Worm (Caenorhabditis elegans): Measurements from ENCODE around the gene coq-2.

coq-2 gene

DNA sequence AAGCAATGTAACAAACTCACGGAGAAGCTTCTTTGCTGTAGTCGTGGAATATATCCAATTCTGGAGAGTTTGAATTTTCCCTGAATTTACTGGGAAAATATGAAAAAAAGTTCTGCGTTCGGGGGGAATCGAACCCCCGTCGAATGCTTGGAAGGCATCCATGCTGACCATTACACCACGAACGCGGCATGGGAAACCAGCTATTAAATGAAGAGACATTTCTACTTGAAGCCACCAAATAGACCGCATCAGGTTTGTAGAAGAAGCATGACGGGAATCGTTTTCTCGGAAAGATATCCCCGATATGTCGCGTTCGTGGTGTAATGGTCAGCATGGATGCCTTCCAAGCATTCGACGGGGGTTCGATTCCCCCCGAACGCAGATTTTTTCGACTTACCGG lies 47.3 kb upstream of the coq-2 start (continued):
- TF ChIP-seq dmd-6 (GFP tag; IDR thresholded peaks at IDR 0.05) (0 out of 2 replicates have a peak, but pooled peaks have one; percentile 43), F10B5.3 (tag; optimal IDR thresholded peaks at IDR 0.05) (peak; percentile 16), nhr-41 (GFP tag; IDR thresholded peaks at IDR 0.05) (no peak), aly-2 (tag; optimal IDR thresholded peaks at IDR 0.05) (no peak)

DNA sequence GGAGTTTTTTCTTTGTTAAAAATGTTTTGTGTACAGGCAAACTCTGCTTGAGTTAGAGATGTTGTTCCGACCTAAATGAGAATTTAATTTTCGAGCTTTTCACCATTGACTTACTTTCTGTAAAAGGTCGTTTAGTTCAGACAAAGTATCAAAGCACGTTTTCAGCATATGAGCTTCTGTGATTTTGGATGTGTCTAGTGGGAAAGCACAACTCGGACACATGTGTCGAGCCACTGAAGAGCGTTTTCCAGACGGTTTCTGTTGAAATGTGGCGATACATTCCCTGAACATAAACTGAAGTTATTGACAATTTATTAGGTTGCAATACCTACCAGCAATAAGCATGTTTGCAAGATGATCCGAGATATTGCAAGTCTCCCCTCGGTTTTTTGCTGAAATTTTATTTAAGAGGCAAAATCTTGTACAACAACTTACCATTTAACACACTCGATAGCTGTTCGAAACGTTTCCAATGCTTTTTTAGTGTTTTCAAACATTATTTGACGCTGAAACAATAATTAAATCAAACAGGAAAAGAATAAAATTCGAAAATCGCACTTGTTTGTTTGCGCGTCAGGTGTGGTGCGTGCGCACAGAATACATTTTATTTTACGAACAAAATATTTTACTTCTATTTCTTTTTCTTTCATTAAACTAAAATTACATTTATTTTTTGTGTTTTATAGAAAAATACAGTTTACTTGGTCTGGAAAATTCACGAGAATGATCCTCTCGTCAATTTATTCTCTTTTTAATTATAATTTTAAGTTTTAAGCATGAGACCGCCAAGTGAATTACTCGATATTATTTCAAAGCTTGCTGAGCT lies 46.6 kb upstream of the coq-2 start, which contains the start of the genes brd-1 and K04C2.2:
Gene brd-1 (minus strand): TSS at position 506 of the 826 bp plus-strand sequence.
Gene K04C2.2 (plus strand): TSS at position 776 of the 826 bp plus-strand sequence.
- TF ChIP-seq mxl-3 (GFP tag; optimal IDR thresholded peaks at IDR 0.05) (no peak), lsy-2 (tag; optimal IDR thresholded peaks at IDR 0.05) (peak in 1 of 2 experiments; percentile 28), F26F4.8 (GFP tag; conservative IDR thresholded peaks at IDR 0.05) (no peak), nhr-28 (tag; optimal IDR thresholded peaks at IDR 0.05) (no peak), ceh-44 (GFP tag; IDR thresholded peaks at IDR 0.05) (no peak), mes-2 (tag; optimal IDR thresholded peaks at IDR 0.05; ENCODE audit: poor library complexity, severe bottlenecking) (peak; percentile 45), aha-1 (tag) (peak; percentile 95), nhr-48 (tag; optimal IDR thresholded peaks at IDR 0.05) (no peak), dpl-1 (GFP tag; optimal IDR thresholded peaks at IDR 0.05) (peak; percentile 68)

DNA sequence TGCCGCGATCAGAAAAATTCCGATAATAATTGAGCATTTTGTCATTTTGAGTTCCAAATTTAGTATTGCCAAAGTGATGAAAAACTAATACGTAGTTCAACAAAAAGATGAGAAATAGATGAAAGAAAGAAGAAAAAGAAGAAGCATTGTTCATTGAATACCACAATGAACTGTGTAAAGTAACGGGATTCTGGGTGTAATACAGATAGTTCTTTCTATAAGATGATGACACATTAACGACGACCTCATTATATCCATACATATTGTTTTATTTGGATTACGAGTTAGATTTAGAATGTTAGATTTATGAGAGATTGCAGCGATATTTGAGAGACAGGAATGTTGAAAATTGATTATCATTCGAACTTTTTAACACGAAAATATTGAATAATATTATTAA lies 44.2 kb upstream of the coq-2 start, which contains the start of gene K04C2.5:
Gene K04C2.5 (minus strand): TSS at position 101 of the 400 bp plus-strand sequence.
- TF ChIP-seq ama-1 (optimal IDR thresholded peaks at IDR 0.05), result no peak
- no peak for TF ChIP-seq saeg-2 (GFP tag; IDR thresholded peaks at IDR 0.05)
- TF ChIP-seq pqm-1 (tag; optimal IDR thresholded peaks at IDR 0.05), result no peak
- no peak for TF ChIP-seq mxl-3 (GFP tag; optimal IDR thresholded peaks at IDR 0.05)
- no peak for TF ChIP-seq F26F4.8 (GFP tag; conservative IDR thresholded peaks at IDR 0.05)
- no peak for TF ChIP-seq spr-3 (GFP tag; optimal IDR thresholded peaks at IDR 0.05)
- TF ChIP-seq ztf-7 (tag; optimal IDR thresholded peaks at IDR 0.05), result no peak
- no peak for TF ChIP-seq ztf-11 (tag; optimal IDR thresholded peaks at IDR 0.05)
- TF ChIP-seq daf-19 (GFP tag; conservative IDR thresholded peaks at IDR 0.05), result no peak
- TF ChIP-seq duxl-1 (tag; optimal IDR thresholded peaks at IDR 0.05; ENCODE audit: poor library complexity), result no peak
- TF ChIP-seq unc-130 (GFP tag; optimal IDR thresholded peaks at IDR 0.05), result no peak
- TF ChIP-seq dmd-8 (GFP tag; IDR thresholded peaks at IDR 0.05), result no peak
- no peak for TF ChIP-seq T20F7.1 (GFP tag; optimal IDR thresholded peaks at IDR 0.05)
- no peak for TF ChIP-seq spr-1 (tag; optimal IDR thresholded peaks at IDR 0.05)
- no peak for TF ChIP-seq rbr-2 (tag; optimal IDR thresholded peaks at IDR 0.05)
- TF ChIP-seq nhr-28 (tag; optimal IDR thresholded peaks at IDR 0.05), result no peak
- TF ChIP-seq hmg-1.1 (GFP tag; IDR thresholded peaks at IDR 0.05), result no peak
- no peak for TF ChIP-seq zfp-3 (GFP tag; conservative IDR thresholded peaks at IDR 0.05)
- no peak for TF ChIP-seq mes-2 (tag; optimal IDR thresholded peaks at IDR 0.05; ENCODE audit: poor library complexity, severe bottlenecking)

DNA sequence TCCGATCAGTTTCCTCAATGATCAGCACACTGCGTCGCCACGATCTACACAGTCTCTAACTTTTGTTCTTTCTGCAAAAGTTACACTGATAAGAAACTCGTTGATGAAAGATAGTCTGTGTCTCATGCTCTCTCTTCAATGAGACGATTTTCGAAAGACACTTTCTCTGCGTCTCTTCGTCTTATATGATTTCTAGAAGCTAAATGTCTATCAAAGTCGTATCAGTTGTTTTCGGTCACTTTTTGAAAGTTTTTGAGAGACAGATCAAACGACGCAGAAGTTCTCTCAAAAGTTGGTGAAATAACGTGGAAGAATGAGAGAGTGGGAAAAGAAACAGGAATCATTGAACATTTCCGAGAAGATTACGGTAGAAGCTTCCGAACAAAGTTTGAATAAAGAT lies 40.6 kb upstream of the coq-2 start:
- TF ChIP-seq zfp-2 (tag; optimal IDR thresholded peaks at IDR 0.05), result no peak
- no peak for TF ChIP-seq nhr-42 (GFP tag; IDR thresholded peaks at IDR 0.05)
- TF ChIP-seq mxl-2 (GFP tag; conservative IDR thresholded peaks at IDR 0.05), result peak; percentile 82
- TF ChIP-seq nhr-76 (tag; optimal IDR thresholded peaks at IDR 0.05), result peak; percentile 17
- TF ChIP-seq dpl-1 (GFP tag; optimal IDR thresholded peaks at IDR 0.05), result peak; percentile 14
- TF ChIP-seq nhr-77 (tag; optimal IDR thresholded peaks at IDR 0.05), result peak; percentile 45
- peak; percentile 73; the same call in 1 of the 2 replicates for TF ChIP-seq saeg-2 (GFP tag; IDR thresholded peaks at IDR 0.05)
- TF ChIP-seq ces-1 (GFP tag; optimal IDR thresholded peaks at IDR 0.05), result no peak
- TF ChIP-seq gei-8 (GFP tag; optimal IDR thresholded peaks at IDR 0.05), result peak; percentile 71
- 0 out of 2 replicates have a peak, but pooled peaks have one; percentile 51 for TF ChIP-seq zfp-3 (GFP tag; conservative IDR thresholded peaks at IDR 0.05)
- TF ChIP-seq php-3 (GFP tag; IDR thresholded peaks at IDR 0.05), result peak; percentile 50; the same call in 1 of the 2 replicates
- TF ChIP-seq aly-2 (tag; optimal IDR thresholded peaks at IDR 0.05), result peak; percentile 24
- TF ChIP-seq spr-1 (tag; optimal IDR thresholded peaks at IDR 0.05), result peak; percentile 40
- TF ChIP-seq Y105C5A.15 (GFP tag; IDR thresholded peaks at IDR 0.05), result no peak
- peak in 1 of 2 experiments; percentile 75 for TF ChIP-seq mdl-1 (tag; optimal IDR thresholded peaks at IDR 0.05)
- TF ChIP-seq vab-7 (GFP tag; IDR thresholded peaks at IDR 0.05), result no peak
- peak; percentile 66 for TF ChIP-seq T26A8.4 (GFP tag; IDR thresholded peaks at IDR 0.05)
- peak; percentile 95 for TF ChIP-seq hlh-11 (tag; optimal IDR thresholded peaks at IDR 0.05)
- peak; percentile 76 for TF ChIP-seq T20F7.1 (GFP tag; optimal IDR thresholded peaks at IDR 0.05)
- peak; percentile 27 for TF ChIP-seq ama-1 (optimal IDR thresholded peaks at IDR 0.05)
- peak; percentile 67 for TF ChIP-seq lin-1 (GFP tag; IDR thresholded peaks at IDR 0.05)
- no peak for TF ChIP-seq madf-5 (GFP tag; IDR thresholded peaks at IDR 0.05)
- TF ChIP-seq Y48G9A.11 (GFP tag; IDR thresholded peaks at IDR 0.05), result no peak

Measured in whole organism, L4 larva.